Worm (Caenorhabditis elegans) whole organism, late embryonic: Measurements from ENCODE around the gene sdz-26.

Experiments
- K02D7.2 ChIP-seq: sonication (generic microtip); optimal IDR thresholded peaks from 2 replicates; lab custom pipeline; 2017; ENCODE audit warnings: mild to moderate bottlenecking, missing genetic modification characterization, missing compliant biosample characterization
- ama-1 ChIP-seq: fragments of 150-350 bp; optimal IDR thresholded peaks from 2 replicates; lab custom pipeline; 2014
- ceh-48 ChIP-seq: sonication (generic microtip); optimal IDR thresholded peaks from 2 replicates; lab custom pipeline; 2016; ENCODE audit warnings: missing genetic modification characterization, inconsistent platforms, missing compliant biosample characterization
- dmd-4 ChIP-seq: sonication (generic microtip); optimal IDR thresholded peaks from 2 replicates; lab custom pipeline; 2016; ENCODE audit warnings: borderline replicate concordance, missing genetic modification characterization, missing compliant biosample characterization
- pha-4 ChIP-seq: fragments of 150-350 bp; optimal IDR thresholded peaks from 2 replicates; lab custom pipeline; 2018; ENCODE audit warnings: missing biosample characterization, missing genetic modification reagents, missing genetic modification characterization
- rnt-1 ChIP-seq: sonication (generic microtip); optimal IDR thresholded peaks from 2 replicates; lab custom pipeline; 2016; ENCODE audit warnings: missing genetic modification characterization, missing compliant biosample characterization
- sox-2 ChIP-seq: fragments of 200-800 bp; sonication (Bioruptor generic); IDR thresholded peaks from 2 replicates; pipeline ENCODE4 v1.3.6; 2022; ENCODE audit warnings: missing genetic modification reagents, missing genetic modification characterization, missing compliant biosample characterization
- tbx-2 ChIP-seq: sonication (generic microtip); optimal IDR thresholded peaks from 2 replicates; lab custom pipeline; 2016; ENCODE audit warnings: missing genetic modification characterization, missing compliant biosample characterization
- tbx-7 ChIP-seq: sonication (generic microtip); optimal IDR thresholded peaks from 2 replicates; lab custom pipeline; 2016; ENCODE audit warnings: missing genotype, missing genetic modification characterization, missing compliant biosample characterization
- unc-42 ChIP-seq: sonication (generic microtip); optimal IDR thresholded peaks from 2 replicates; lab custom pipeline; 2016; ENCODE audit warnings: missing genotype, missing genetic modification characterization, missing compliant biosample characterization

- no peak for TF ChIP-seq ceh-48 (tag; lab: Kevin White, UChicago)
- TF ChIP-seq unc-42 (tag; lab: Kevin White, UChicago): no peak
- no peak for TF ChIP-seq pha-4
- no peak for TF ChIP-seq tbx-2 (tag; lab: Kevin White, UChicago)
- TF ChIP-seq sox-2 (GFP tag; lab: Robert Waterston, UW): no peak
- TF ChIP-seq K02D7.2 (tag; lab: Kevin White, UChicago): no peak
- TF ChIP-seq dmd-4 (tag; lab: Kevin White, UChicago): no peak
- TF ChIP-seq rnt-1 (tag; lab: Kevin White, UChicago): no peak
- TF ChIP-seq tbx-7 (tag; lab: Kevin White, UChicago): no peak
- TF ChIP-seq ama-1: no peak
Measured at ce11 chrII:14360675-14361074, 20.9 kb upstream of the sdz-26 start.
